Worm (Caenorhabditis elegans): ENCODE results near the gene lin-32.

lin-32 gene

ce11 chrX:2215108-2215507, 14.8 kb downstream of the lin-32 start:
- TF ChIP-seq ztf-4 (tag; optimal IDR thresholded peaks at IDR 0.05) (no peak), unc-30 (tag; optimal IDR thresholded peaks at IDR 0.05) (no peak), ceh-90 (tag; optimal IDR thresholded peaks at IDR 0.05) (no peak), mab-9 (GFP tag; IDR thresholded peaks at IDR 0.05) (no peak), ces-1 (GFP tag; optimal IDR thresholded peaks at IDR 0.05) (no peak), sox-4 (tag; optimal IDR thresholded peaks at IDR 0.05) (no peak), xbp-1 (tag; optimal IDR thresholded peaks at IDR 0.05) (no peak), egl-13 (tag; optimal IDR thresholded peaks at IDR 0.05) (no peak), nhr-90 (tag; optimal IDR thresholded peaks at IDR 0.05; ENCODE audit: poor library complexity) (peak; percentile 67), sptf-1 (tag; optimal IDR thresholded peaks at IDR 0.05) (no peak), sup-37 (GFP tag; optimal IDR thresholded peaks at IDR 0.05) (no peak), zip-4 (GFP tag; optimal IDR thresholded peaks at IDR 0.05) (no peak), lin-14 (GFP tag; optimal IDR thresholded peaks at IDR 0.05) (peak; percentile 89), nhr-47 (tag; optimal IDR thresholded peaks at IDR 0.05) (peak; percentile 48), swsn-7 (tag; optimal IDR thresholded peaks at IDR 0.05) (no peak), efl-3 (GFP tag; optimal IDR thresholded peaks at IDR 0.05) (no peak), fkh-4 (tag; optimal IDR thresholded peaks at IDR 0.05; ENCODE audit: borderline replicate concordance) (no peak), nhr-12 (tag; optimal IDR thresholded peaks at IDR 0.05) (no peak), elt-2 (tag; optimal IDR thresholded peaks at IDR 0.05) (peak; percentile 54), unc-62 (GFP tag; optimal IDR thresholded peaks at IDR 0.05) (no peak), C04F5.9 (tag; optimal IDR thresholded peaks at IDR 0.05) (no peak), skn-1 (tag; optimal IDR thresholded peaks at IDR 0.05) (peak; percentile 68), nhr-76 (tag; optimal IDR thresholded peaks at IDR 0.05) (no peak), tlp-1 (tag; optimal IDR thresholded peaks at IDR 0.05) (no peak), hlh-4 (tag; optimal IDR thresholded peaks at IDR 0.05) (no peak), egl-27 (tag; optimal IDR thresholded peaks at IDR 0.05) (peak in 1 of 2 experiments; percentile 58), elt-3 (tag; optimal IDR thresholded peaks at IDR 0.05) (peak; percentile 69 to 78 (median 74)), lir-3 (tag; optimal IDR thresholded peaks at IDR 0.05; ENCODE audit: poor library complexity) (no peak), jun-1 (tag; optimal IDR thresholded peaks at IDR 0.05) (no peak), nhr-20 (tag; optimal IDR thresholded peaks at IDR 0.05) (peak; percentile 71), Y116A8C.19 (tag; optimal IDR thresholded peaks at IDR 0.05; ENCODE audit: borderline replicate concordance) (no peak), hlh-17 (GFP tag; optimal IDR thresholded peaks at IDR 0.05; ENCODE audit: borderline replicate concordance) (no peak), rnt-1 (tag; optimal IDR thresholded peaks at IDR 0.05) (peak; percentile 48), C34B4.2 (tag; optimal IDR thresholded peaks at IDR 0.05) (no peak), unc-98 (GFP tag; IDR thresholded peaks at IDR 0.05) (no peak), isw-1 (GFP tag; IDR thresholded peaks at IDR 0.05) (no peak), F16B12.6 (tag; optimal IDR thresholded peaks at IDR 0.05) (no peak), hpl-2 (GFP tag; optimal IDR thresholded peaks at IDR 0.05) (no peak), blmp-1 (tag; optimal IDR thresholded peaks at IDR 0.05) (peak; percentile 48), pax-3 (tag; optimal IDR thresholded peaks at IDR 0.05) (no peak), snu-23 (GFP tag; optimal IDR thresholded peaks at IDR 0.05) (peak; percentile 68), zag-1 (tag; optimal IDR thresholded peaks at IDR 0.05) (no peak), nhr-77 (tag; optimal IDR thresholded peaks at IDR 0.05) (no peak), ceh-88 (GFP tag; IDR thresholded peaks at IDR 0.05) (no peak), lin-35 (GFP tag; optimal IDR thresholded peaks at IDR 0.05) (peak in 1 of 2 experiments; percentile 72), nhr-19 (GFP tag; conservative IDR thresholded peaks at IDR 0.05) (no peak; the same call in 1 of the 2 replicates), vab-15 (tag; optimal IDR thresholded peaks at IDR 0.05) (no peak), pqm-1 (tag; optimal IDR thresholded peaks at IDR 0.05) (no peak), ceh-82 (tag; optimal IDR thresholded peaks at IDR 0.05) (no peak), nhr-28 (tag; optimal IDR thresholded peaks at IDR 0.05) (no peak), unc-86 (tag; optimal IDR thresholded peaks at IDR 0.05) (no peak), nhr-85 (tag) (peak; percentile 93), alr-1 (tag; optimal IDR thresholded peaks at IDR 0.05; ENCODE audit: borderline replicate concordance) (no peak)

All from whole organism, L1 larva.